Fruit fly (Drosophila melanogaster): ENCODE data around the gene Sec20.

DNA sequence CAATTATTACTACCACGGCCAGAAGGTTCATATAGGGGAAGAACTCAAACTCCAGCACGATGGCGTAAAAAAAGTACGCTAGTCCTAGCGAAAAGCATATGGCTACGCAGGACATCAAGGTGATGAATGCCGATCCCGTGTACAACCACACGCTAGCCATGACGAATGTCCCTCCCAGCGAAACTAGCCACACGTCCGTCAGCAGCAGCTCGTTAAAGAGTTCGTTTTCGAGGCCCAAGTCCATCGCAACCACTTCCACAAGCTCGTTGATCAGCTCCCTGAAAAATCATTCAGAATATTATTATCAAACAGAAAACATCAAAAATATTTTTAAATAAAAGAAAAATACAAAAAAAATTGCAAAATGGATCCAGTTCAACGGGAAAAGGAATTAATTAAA lies 28.7 kb upstream of the Sec20 start, which contains the start of gene CG34287:
- TF ChIP-seq EcR (GFP tag; optimal IDR thresholded peaks at IDR 0.05) (no peak), Dll (optimal IDR thresholded peaks at IDR 0.05) (no peak), CG8478 (optimal IDR thresholded peaks at IDR 0.05) (no peak), usp (GFP tag; optimal IDR thresholded peaks at IDR 0.05) (no peak)
